Worm (Caenorhabditis elegans): ENCODE measurements around the gene F59B1.6.

The F59B1.6 gene

DNA sequence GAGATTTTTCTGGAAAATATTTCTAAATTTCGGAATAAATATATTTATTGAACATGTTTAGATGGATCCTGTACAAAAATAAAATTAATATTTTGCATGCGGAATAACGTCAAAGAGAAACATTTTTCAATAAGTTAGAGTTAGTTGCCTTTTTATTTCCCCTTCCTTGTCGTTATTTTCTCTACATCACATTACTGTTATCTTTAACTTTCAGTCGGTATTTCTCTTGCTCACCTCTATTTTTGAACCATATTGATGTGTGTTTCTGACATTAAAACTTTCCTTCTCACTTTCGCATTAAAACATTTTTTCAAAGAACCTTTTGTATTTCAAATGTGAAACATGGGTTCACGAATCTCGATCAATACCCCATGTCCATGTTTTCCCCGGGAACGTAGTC, 39.0 kb upstream of the F59B1.6 start, which contains the start of gene Y39H10B.3:
Gene Y39H10B.3 (plus strand): TSS at position 301 of the 400 bp plus-strand sequence.
- TF ChIP-seq ceh-79 (tag; optimal IDR thresholded peaks at IDR 0.05) (no peak), hrde-1 (tag; optimal IDR thresholded peaks at IDR 0.05; ENCODE audit: borderline replicate concordance) (no peak), Y56A3A.18 (GFP tag; IDR thresholded peaks at IDR 0.05) (no peak), F10E7.11 (tag; optimal IDR thresholded peaks at IDR 0.05) (no peak), athp-1 (tag; optimal IDR thresholded peaks at IDR 0.05) (no peak), Y79H2A.3 (GFP tag; conservative IDR thresholded peaks at IDR 0.05) (no peak)

DNA sequence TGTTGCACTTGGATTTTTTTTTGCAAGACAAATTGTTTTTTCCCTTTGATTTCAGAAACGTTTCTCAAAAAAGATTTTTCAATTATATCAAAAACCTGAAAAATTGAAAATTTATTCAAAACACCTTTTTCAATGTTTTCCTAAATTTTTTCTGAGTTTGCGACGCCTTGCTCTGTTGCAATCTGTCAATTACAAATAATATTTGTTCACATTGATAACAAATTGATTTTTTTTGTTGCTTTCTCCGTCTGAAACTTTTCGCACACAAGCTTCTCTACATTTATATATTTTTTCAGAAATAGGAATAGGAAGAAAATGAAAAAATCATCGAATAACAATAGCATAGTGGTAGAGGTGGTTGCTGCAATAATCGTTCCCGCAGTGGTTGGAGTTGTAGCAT, 37.0 kb upstream of the F59B1.6 start, which contains the start of gene Y39H10B.2:
Gene Y39H10B.2 (plus strand): TSS at position 301 of the 400 bp plus-strand sequence.
- TF ChIP-seq nhr-80 (tag; optimal IDR thresholded peaks at IDR 0.05) (peak; percentile 58), ama-1 (optimal IDR thresholded peaks at IDR 0.05) (no peak), ama-1 (GFP tag; optimal IDR thresholded peaks at IDR 0.05) (no peak), nhr-179 (tag; optimal IDR thresholded peaks at IDR 0.05) (no peak), lin-35 (GFP tag; optimal IDR thresholded peaks at IDR 0.05) (no peak), let-607 (tag; optimal IDR thresholded peaks at IDR 0.05) (no peak), nhr-120 (GFP tag; IDR thresholded peaks at IDR 0.05) (no peak)

DNA sequence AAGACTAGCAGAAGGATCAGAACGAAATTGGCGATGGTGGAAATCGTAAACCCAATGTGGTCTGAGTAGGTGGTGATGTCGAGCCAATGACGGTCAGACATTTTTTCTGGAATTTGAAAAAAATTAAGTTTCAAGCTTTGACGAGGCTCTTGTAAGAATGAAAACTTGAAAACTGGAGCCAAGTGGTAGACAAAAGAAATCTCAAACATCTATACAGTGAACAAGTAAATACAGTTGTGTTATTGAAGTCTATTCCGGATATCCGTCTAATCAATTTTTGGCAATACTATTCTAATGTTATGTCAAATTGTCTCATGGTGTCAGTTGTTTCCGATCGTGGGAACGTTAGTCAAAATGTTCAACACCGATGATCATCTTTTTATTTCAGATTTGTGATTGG, 35.4 kb upstream of the F59B1.6 start, which contains the start of gene str-113:
Gene str-113 (minus strand): TSS at position 101 of the 400 bp plus-strand sequence.
- TF ChIP-seq dpff-1 (tag; optimal IDR thresholded peaks at IDR 0.05) (no peak), lin-26 (GFP tag; IDR thresholded peaks at IDR 0.05) (no peak)

DNA sequence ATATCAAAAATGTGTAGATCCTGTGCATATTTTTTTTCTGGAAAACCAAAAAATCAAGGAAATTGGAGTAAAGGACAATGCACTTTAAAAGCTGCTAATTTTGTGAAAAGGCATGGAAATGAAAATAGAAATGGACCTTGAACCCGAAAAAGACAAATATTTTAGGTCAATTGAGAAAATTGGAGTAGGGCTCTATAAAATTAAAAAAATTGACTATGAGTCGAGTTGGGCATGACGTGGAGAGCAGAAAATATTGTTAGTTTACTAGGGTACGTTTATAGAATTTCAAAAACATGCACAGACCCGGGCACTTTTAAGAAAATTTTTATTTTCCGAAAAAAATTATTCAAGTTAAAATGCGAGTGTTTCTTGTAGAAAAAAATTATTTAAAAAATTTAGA, 28.0 kb upstream of the F59B1.6 start, which contains the start of gene acr-23:
Gene acr-23 (minus strand): TSS at position 101 of the 400 bp plus-strand sequence.
- TF ChIP-seq hmg-20 (GFP tag; IDR thresholded peaks at IDR 0.05): no peak
- no peak for TF ChIP-seq mxl-1 (tag; optimal IDR thresholded peaks at IDR 0.05)
- no peak for TF ChIP-seq aptf-3 (GFP tag; IDR thresholded peaks at IDR 0.05)
- no peak for TF ChIP-seq attf-5 (GFP tag; optimal IDR thresholded peaks at IDR 0.05)
- TF ChIP-seq bed-1 (GFP tag; IDR thresholded peaks at IDR 0.05): no peak
- no peak for TF ChIP-seq rpc-1 (optimal IDR thresholded peaks at IDR 0.05)
- TF ChIP-seq rpc-1 (tag; optimal IDR thresholded peaks at IDR 0.05): no peak
- no peak for TF ChIP-seq nhr-27 (tag; optimal IDR thresholded peaks at IDR 0.05)
- TF ChIP-seq egl-44 (GFP tag; IDR thresholded peaks at IDR 0.05): no peak
- TF ChIP-seq let-607 (tag; optimal IDR thresholded peaks at IDR 0.05): no peak
- no peak for TF ChIP-seq aptf-2 (GFP tag; conservative IDR thresholded peaks at IDR 0.05)
- TF ChIP-seq ceh-58 (GFP tag; IDR thresholded peaks at IDR 0.05): no peak
- no peak for TF ChIP-seq ets-4 (GFP tag; optimal IDR thresholded peaks at IDR 0.05)
- no peak for TF ChIP-seq mes-4 (tag; optimal IDR thresholded peaks at IDR 0.05)
- TF ChIP-seq Y56A3A.18 (GFP tag; IDR thresholded peaks at IDR 0.05): no peak
- TF ChIP-seq unc-62 (GFP tag; optimal IDR thresholded peaks at IDR 0.05): no peak
- no peak for TF ChIP-seq lag-1 (GFP tag; IDR thresholded peaks at IDR 0.05)
- no peak for TF ChIP-seq F37B4.10 (GFP tag; IDR thresholded peaks at IDR 0.05)

DNA sequence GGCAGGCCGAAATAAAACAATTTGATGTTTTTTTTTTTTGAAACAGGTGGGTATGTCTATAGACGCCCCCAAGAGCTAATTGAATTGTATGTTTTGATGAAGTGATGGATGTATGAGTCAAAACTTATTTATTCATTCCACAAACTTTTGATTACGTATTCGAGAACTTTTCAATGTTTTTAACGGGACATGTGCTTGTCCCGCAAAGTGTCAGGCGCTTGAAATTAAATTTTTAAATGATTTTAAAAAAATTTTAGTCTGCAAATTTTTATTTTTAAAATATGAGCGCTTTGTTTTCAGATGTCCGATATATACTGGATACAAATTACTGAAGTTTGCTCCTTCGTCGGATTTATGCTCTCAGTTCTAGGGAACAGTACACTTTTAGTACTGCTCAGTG, 18.0 kb upstream of the F59B1.6 start, which contains the start of gene str-114:
Gene str-114 (plus strand): TSS at position 301 of the 400 bp plus-strand sequence.
- no peak for TF ChIP-seq madf-10 (tag; optimal IDR thresholded peaks at IDR 0.05)
- TF ChIP-seq nhr-120 (GFP tag; IDR thresholded peaks at IDR 0.05): no peak
- no peak for TF ChIP-seq ztf-18 (tag; optimal IDR thresholded peaks at IDR 0.05)
- TF ChIP-seq K11D2.4 (GFP tag; IDR thresholded peaks at IDR 0.05): no peak
- no peak for TF ChIP-seq nhr-90 (tag; optimal IDR thresholded peaks at IDR 0.05)
- TF ChIP-seq lir-1 (GFP tag; conservative IDR thresholded peaks at IDR 0.05): no peak
- no peak for TF ChIP-seq egl-44 (GFP tag; IDR thresholded peaks at IDR 0.05)
- TF ChIP-seq chd-7 (tag; optimal IDR thresholded peaks at IDR 0.05): no peak
- TF ChIP-seq snpc-1.1 (tag; optimal IDR thresholded peaks at IDR 0.05; ENCODE audit: insufficient read depth): no peak
